Worm (Caenorhabditis elegans) whole organism, mixed stage, embryonic: ENCODE measurements around the gene C25H3.14.

Experiments used
- blmp-1 ChIP-seq: fragments of 150-350 bp; optimal IDR thresholded peaks from 2 replicates; lab custom pipeline; 2014; ENCODE audit warnings: missing biosample characterization, missing genetic modification characterization
- lin-13 ChIP-seq: fragments of 150-350 bp; optimal IDR thresholded peaks from 2 replicates; lab custom pipeline; 2014; ENCODE audit warnings: missing biosample characterization, missing genetic modification characterization
- mls-2 ChIP-seq: sonication (generic microtip); optimal IDR thresholded peaks from 2 replicates; lab custom pipeline; 2016; ENCODE audit warnings: mild to moderate bottlenecking, missing genetic modification characterization, moderate library complexity, missing compliant biosample characterization
- nhr-76 ChIP-seq: sonication (generic microtip); optimal IDR thresholded peaks from 2 replicates; lab custom pipeline; 2017; ENCODE audit warnings: missing biosample characterization, missing genetic modification characterization

ce11 chrII:5665991-5666390, 28.9 kb upstream of the C25H3.14 start, which contains the start of gene C25H3.16:
- TF ChIP-seq nhr-76 (tag; lab: Kevin White, UChicago) (no peak), mls-2 (tag; lab: Kevin White, UChicago) (no peak), lin-13 (tag; lab: Kevin White, UChicago) (no peak), blmp-1 (tag; lab: Kevin White, UChicago) (no peak)
